Worm (Caenorhabditis elegans) whole organism, L3 larva: Measurements from ENCODE around the gene clec-184.
A peak's percentile ranks its signal among the peaks of the same experiment; 100 is the strongest.

ENCODE experiments used
- R02D3.7 ChIP-seq: fragments of 150-350 bp; optimal IDR thresholded peaks from 2 replicates; lab custom pipeline; 2014; ENCODE audit warnings: missing biosample characterization, missing genetic modification characterization
- ama-1 ChIP-seq: fragments of 150-350 bp; optimal IDR thresholded peaks from 2 replicates; lab custom pipeline; 2018
- ceh-16 ChIP-seq: sonication (generic microtip); optimal IDR thresholded peaks from 2 replicates; lab custom pipeline; 2017; ENCODE audit warnings: missing biosample characterization, missing genetic modification characterization
- ceh-82 ChIP-seq: fragments of 150-350 bp; optimal IDR thresholded peaks from 2 replicates; lab custom pipeline; 2014; ENCODE audit warnings: missing biosample characterization, missing genetic modification characterization
- ceh-9 ChIP-seq: sonication (generic microtip); optimal IDR thresholded peaks from 2 replicates; lab custom pipeline; 2018; ENCODE audit warnings: missing biosample characterization, missing genetic modification characterization
- daf-12 ChIP-seq: fragments of 150-350 bp; optimal IDR thresholded peaks from 2 replicates; lab custom pipeline; 2014; ENCODE audit warnings: missing biosample characterization, missing genetic modification reagents, missing genetic modification characterization
- egl-27 ChIP-seq: sonication (generic microtip); optimal IDR thresholded peaks from 4 replicates; lab custom pipeline; 2017; ENCODE audit warnings: missing biosample characterization, missing genetic modification reagents, missing genetic modification characterization
- elt-2 ChIP-seq: sonication (generic microtip); optimal IDR thresholded peaks from 2 replicates; lab custom pipeline; 2016; ENCODE audit warnings: missing genetic modification reagents, mild to moderate bottlenecking, missing genetic modification characterization, missing compliant biosample characterization
- elt-3 ChIP-seq, 3 experiments: fragments of 150-350 bp in 1 of 3; sonication (generic microtip) in 2 of 3; optimal IDR thresholded peaks; 2 replicates in 2 of 3; 4 replicates in 1 of 3; lab custom pipeline; 2014 to 2017; ENCODE audit warnings: missing biosample characterization in 3 of 3, missing genetic modification characterization in 3 of 3
- eor-1 ChIP-seq, 2 experiments: fragments of 150-350 bp; optimal IDR thresholded peaks; 2 replicates each; lab custom pipeline; 2014 to 2018; ENCODE audit warnings: missing biosample characterization in 2 of 2, missing genetic modification characterization in 2 of 2
- fkh-10 ChIP-seq: sonication (generic microtip); optimal IDR thresholded peaks from 2 replicates; lab custom pipeline; 2017; ENCODE audit warnings: missing biosample characterization, missing genetic modification reagents, missing genetic modification characterization
- fkh-2 ChIP-seq: fragments of 150-350 bp; optimal IDR thresholded peaks from 2 replicates; lab custom pipeline; 2014; ENCODE audit warnings: missing biosample characterization, missing genetic modification reagents, missing genetic modification characterization
- fos-1 ChIP-seq: fragments of 150-350 bp; optimal IDR thresholded peaks from 2 replicates; lab custom pipeline; 2014; ENCODE audit warnings: missing biosample characterization, missing genetic modification characterization
- hmg-11 ChIP-seq: sonication (generic microtip); optimal IDR thresholded peaks from 2 replicates; lab custom pipeline; 2016; ENCODE audit warnings: missing genetic modification characterization, missing compliant biosample characterization
- jun-1 ChIP-seq: fragments of 150-350 bp; optimal IDR thresholded peaks from 2 replicates; lab custom pipeline; 2014; ENCODE audit warnings: missing biosample characterization, missing genetic modification reagents, missing genetic modification characterization
- lin-15B ChIP-seq: fragments of 150-350 bp; optimal IDR thresholded peaks from 2 replicates; lab custom pipeline; 2014; ENCODE audit warnings: missing biosample characterization, missing genetic modification characterization
- lin-39 ChIP-seq: fragments of 150-350 bp; optimal IDR thresholded peaks from 2 replicates; lab custom pipeline; 2018; ENCODE audit warnings: missing biosample characterization, missing genetic modification reagents, missing genetic modification characterization
- lsy-12 ChIP-seq: sonication (generic microtip); optimal IDR thresholded peaks from 2 replicates; lab custom pipeline; 2016; ENCODE audit warnings: mild to moderate bottlenecking, missing genetic modification characterization, missing compliant biosample characterization
- mdl-1 ChIP-seq: fragments of 150-350 bp; optimal IDR thresholded peaks from 2 replicates; lab custom pipeline; 2014; ENCODE audit warnings: missing biosample characterization, missing genetic modification characterization
- mml-1 ChIP-seq: fragments of 150-350 bp; sonication (generic microtip); optimal IDR thresholded peaks from 3 replicates; lab custom pipeline; 2014; ENCODE audit warnings: missing biosample characterization, missing genetic modification characterization
- nfya-1 ChIP-seq: sonication (generic microtip); optimal IDR thresholded peaks from 2 replicates; lab custom pipeline; 2017; ENCODE audit warnings: missing genetic modification characterization, mild to moderate bottlenecking, missing compliant biosample characterization, antibody characterized with exemption, moderate library complexity; ENCODE audit not compliant: insufficient read depth
- nhr-11 ChIP-seq: fragments of 150-350 bp; optimal IDR thresholded peaks from 2 replicates; lab custom pipeline; 2014; ENCODE audit warnings: missing biosample characterization, missing genetic modification characterization
- nhr-12 ChIP-seq: fragments of 150-350 bp; optimal IDR thresholded peaks from 2 replicates; lab custom pipeline; 2014; ENCODE audit warnings: missing biosample characterization, missing genetic modification characterization
- nhr-237 ChIP-seq: fragments of 150-350 bp; optimal IDR thresholded peaks from 2 replicates; lab custom pipeline; 2014; ENCODE audit warnings: missing biosample characterization, missing genetic modification characterization
- nhr-25 ChIP-seq: sonication (generic microtip); optimal IDR thresholded peaks from 2 replicates; lab custom pipeline; 2017; ENCODE audit warnings: missing biosample characterization, missing genetic modification characterization
- nhr-43 ChIP-seq: sonication (generic microtip); optimal IDR thresholded peaks from 2 replicates; lab custom pipeline; 2016; ENCODE audit warnings: mild to moderate bottlenecking, missing genetic modification characterization, missing compliant biosample characterization; ENCODE audit not compliant: poor library complexity, severe bottlenecking
- nhr-67 ChIP-seq: fragments of 150-350 bp; optimal IDR thresholded peaks from 2 replicates; lab custom pipeline; 2014; ENCODE audit warnings: missing biosample characterization, missing genetic modification characterization
- pha-4 ChIP-seq: fragments of 150-350 bp; optimal IDR thresholded peaks from 2 replicates; lab custom pipeline; 2014; ENCODE audit warnings: missing biosample characterization, missing genetic modification reagents, missing genetic modification characterization
- pqm-1 ChIP-seq: fragments of 150-350 bp; optimal IDR thresholded peaks from 2 replicates; lab custom pipeline; 2017; ENCODE audit warnings: missing biosample characterization, missing genetic modification characterization, inconsistent platforms
- sea-2 ChIP-seq: fragments of 150-350 bp; sonication (generic microtip); optimal IDR thresholded peaks from 4 replicates; lab custom pipeline; 2014; ENCODE audit warnings: missing biosample characterization, missing genetic modification reagents, missing genetic modification characterization
- skn-1 ChIP-seq: fragments of 150-350 bp; optimal IDR thresholded peaks from 2 replicates; lab custom pipeline; 2014; ENCODE audit warnings: missing biosample characterization, missing genetic modification characterization
- snpc-4 ChIP-seq: fragments of 150-350 bp; optimal IDR thresholded peaks from 2 replicates; lab custom pipeline; 2014; ENCODE audit warnings: missing biosample characterization, missing genetic modification characterization
- tbx-2 ChIP-seq: sonication (generic microtip); optimal IDR thresholded peaks from 2 replicates; lab custom pipeline; 2016; ENCODE audit warnings: mild to moderate bottlenecking, missing genetic modification characterization, missing compliant biosample characterization
- unc-62 ChIP-seq: fragments of 150-350 bp; sonication (generic microtip); optimal IDR thresholded peaks from 4 replicates; lab custom pipeline; 2014; ENCODE audit warnings: missing biosample characterization, missing genetic modification reagents, missing genetic modification characterization
- zag-1 ChIP-seq: fragments of 150-350 bp; optimal IDR thresholded peaks from 2 replicates; lab custom pipeline; 2014; ENCODE audit warnings: missing biosample characterization, missing genetic modification characterization

The clec-184 gene

DNA sequence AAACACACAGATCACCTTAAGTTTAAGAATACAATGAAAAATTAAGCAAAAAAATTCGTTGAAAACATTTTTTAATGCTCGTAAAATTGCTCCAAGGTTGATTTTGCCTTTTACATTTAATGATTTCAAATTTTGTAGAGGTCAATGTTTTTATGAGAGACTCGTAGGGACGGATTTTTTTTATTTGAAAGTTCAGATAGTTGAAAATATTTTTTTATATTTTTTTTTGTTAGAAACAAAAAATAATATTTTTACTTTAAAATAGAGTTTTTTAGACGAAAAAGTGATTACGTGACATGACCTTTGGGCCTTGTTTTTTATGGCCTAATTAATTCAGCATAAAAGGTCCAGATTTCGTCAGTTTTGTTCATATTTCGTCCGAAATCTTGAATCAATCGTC, 22.3 kb downstream of the clec-184 start, which contains the start of gene smz-1:
TSS of gene smz-1 (plus strand) at position 301 of the 400 bp plus-strand sequence.
- no peak for TF ChIP-seq skn-1 (tag; lab: Kevin White, UChicago)
- no peak for TF ChIP-seq nhr-43 (tag; lab: Kevin White, UChicago)
- no peak for TF ChIP-seq snpc-4 (tag; lab: Kevin White, UChicago)
- TF ChIP-seq pha-4 (tag; lab: Kevin White, UChicago): no peak
- TF ChIP-seq ceh-9 (tag; lab: Kevin White, UChicago): no peak
- TF ChIP-seq elt-2 (tag; lab: Kevin White, UChicago): no peak
- no peak for TF ChIP-seq lsy-12
- TF ChIP-seq fkh-10: no peak
- TF ChIP-seq tbx-2 (tag; lab: Kevin White, UChicago): no peak
- no peak for TF ChIP-seq mml-1
- TF ChIP-seq hmg-11 (tag; lab: Kevin White, UChicago): no peak
- TF ChIP-seq eor-1 (tag; optimal IDR thresholded peaks at IDR 0.05; lab: Kevin White, UChicago): no peak
- TF ChIP-seq nhr-237 (tag; lab: Kevin White, UChicago): no peak
- TF ChIP-seq nhr-12 (tag; lab: Kevin White, UChicago): no peak
- no peak for TF ChIP-seq ama-1 (lab: Kevin White, UChicago)
- TF ChIP-seq pqm-1 (tag; lab: Kevin White, UChicago): no peak
- TF ChIP-seq ceh-16: no peak
- TF ChIP-seq zag-1 (tag; lab: Kevin White, UChicago): no peak
- TF ChIP-seq daf-12 (tag; lab: Kevin White, UChicago): no peak
- no peak for TF ChIP-seq egl-27 (tag; lab: Kevin White, UChicago)

DNA sequence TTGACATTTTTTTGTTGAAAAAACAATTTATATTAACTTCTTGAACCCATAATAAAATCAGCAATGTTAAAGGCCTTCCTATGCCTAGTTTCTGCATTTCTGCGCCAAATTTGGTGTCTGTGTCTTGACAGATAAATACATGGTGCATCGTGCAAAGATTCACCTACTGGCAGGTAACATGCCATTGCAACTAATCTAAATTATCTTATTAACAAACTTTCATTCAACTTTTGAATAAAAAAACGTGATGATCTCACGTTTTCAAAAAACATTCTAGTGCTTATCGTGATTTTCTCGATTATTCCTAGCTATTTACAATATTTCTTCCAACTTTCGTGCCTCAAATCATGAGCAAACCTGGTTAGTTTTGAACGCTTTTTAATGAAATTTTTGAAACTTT, 24.2 kb downstream of the clec-184 start, which contains the start of gene C25G4.7:
TSS of gene C25G4.7 (plus strand) at position 301 of the 400 bp plus-strand sequence.
- TF ChIP-seq skn-1 (tag; lab: Kevin White, UChicago) (no peak), lsy-12 (no peak), daf-12 (tag; lab: Kevin White, UChicago) (no peak), zag-1 (tag; lab: Kevin White, UChicago) (no peak), pha-4 (tag; lab: Kevin White, UChicago) (no peak), lin-15B (no peak), ceh-82 (no peak), jun-1 (tag; lab: Kevin White, UChicago) (no peak), nfya-1 (tag; lab: Kevin White, UChicago) (no peak), mdl-1 (tag; lab: Kevin White, UChicago) (no peak), nhr-11 (tag; lab: Kevin White, UChicago) (no peak), hmg-11 (tag; lab: Kevin White, UChicago) (no peak), nhr-12 (tag; lab: Kevin White, UChicago) (no peak)

DNA sequence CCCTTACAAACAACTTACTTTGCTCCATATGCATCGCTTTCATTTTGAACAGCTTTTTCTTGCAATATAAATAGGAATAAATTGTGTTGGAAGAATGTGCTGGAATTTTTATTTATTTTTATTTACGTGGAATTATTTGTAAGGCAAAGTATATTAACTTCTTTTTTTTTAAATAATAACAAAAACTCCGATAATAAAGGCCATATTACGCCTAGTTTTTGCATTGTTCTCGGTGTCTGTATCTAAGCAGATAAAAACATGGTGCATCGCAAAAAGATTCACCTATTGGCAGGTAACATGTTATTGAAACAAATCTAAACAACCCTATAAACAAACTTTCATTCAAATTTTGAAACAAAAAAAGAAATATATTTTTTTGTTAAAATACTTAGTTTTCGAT, 30.9 kb downstream of the clec-184 start, which contains the start of gene C25G4.8:
TSS of gene C25G4.8 (minus strand) at position 101 of the 400 bp plus-strand sequence.
- no peak for TF ChIP-seq elt-3 (tag; optimal IDR thresholded peaks at IDR 0.05; lab: Kevin White, UChicago)
- no peak for TF ChIP-seq nhr-67 (tag; lab: Kevin White, UChicago)
- no peak for TF ChIP-seq fkh-2 (tag; lab: Kevin White, UChicago)
- TF ChIP-seq mdl-1 (tag; lab: Kevin White, UChicago): no peak
- TF ChIP-seq nhr-43 (tag; lab: Kevin White, UChicago): no peak
- TF ChIP-seq fos-1: no peak
- no peak for TF ChIP-seq nhr-237 (tag; lab: Kevin White, UChicago)
- TF ChIP-seq ama-1 (lab: Kevin White, UChicago): no peak
- TF ChIP-seq unc-62 (GFP tag; lab: Kevin White, UChicago): no peak
- TF ChIP-seq R02D3.7 (tag; lab: Kevin White, UChicago): no peak

DNA sequence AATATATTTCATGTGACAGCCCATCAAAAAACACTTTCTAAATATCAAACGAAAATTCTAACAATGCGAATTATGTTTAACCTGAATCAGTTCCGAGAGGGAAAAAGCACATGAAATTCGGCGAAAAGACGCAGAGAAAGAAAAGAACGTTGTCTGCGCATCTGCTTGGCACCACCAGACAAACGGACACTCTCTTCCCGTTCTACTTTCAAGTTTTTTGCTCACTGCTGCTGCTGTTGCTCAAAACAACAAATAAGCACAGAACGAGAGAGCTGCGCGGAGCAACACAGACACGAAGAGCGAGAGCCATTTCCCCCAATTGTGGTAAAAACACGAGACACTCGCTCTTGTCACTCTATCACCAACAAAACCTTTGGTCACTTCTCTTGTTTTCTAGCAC, 32.4 kb downstream of the clec-184 start:
- TF ChIP-seq sea-2 (GFP tag; lab: Kevin White, UChicago) (no peak), mml-1 (no peak), nhr-67 (tag; lab: Kevin White, UChicago) (no peak), nhr-25 (no peak), lin-39 (tag; lab: Kevin White, UChicago) (peak; percentile 33), fkh-10 (peak; percentile 67), pqm-1 (tag; lab: Kevin White, UChicago) (no peak)
